Worm (Caenorhabditis elegans) whole organism, late embryonic: Measurements from ENCODE around the gene col-106.

Source experiments
- elt-2 ChIP-seq: sonication (generic microtip); optimal IDR thresholded peaks from 2 replicates; lab custom pipeline; 2016; ENCODE audit warnings: missing genetic modification reagents, missing genetic modification characterization, missing compliant biosample characterization
- eyg-1 ChIP-seq: sonication (generic microtip); optimal IDR thresholded peaks from 2 replicates; lab custom pipeline; 2016; ENCODE audit warnings: missing genotype, missing genetic modification characterization, missing compliant biosample characterization
- pqm-1 ChIP-seq: sonication (generic microtip); optimal IDR thresholded peaks from 2 replicates; lab custom pipeline; 2016; ENCODE audit warnings: missing genetic modification characterization, missing compliant biosample characterization
- sox-4 ChIP-seq: sonication (generic microtip); optimal IDR thresholded peaks from 2 replicates; lab custom pipeline; 2017; ENCODE audit warnings: mild to moderate bottlenecking, missing genetic modification characterization, inconsistent platforms, missing compliant biosample characterization

- TF ChIP-seq eyg-1 (tag; lab: Kevin White, UChicago) (no peak), elt-2 (tag; lab: Kevin White, UChicago) (no peak), pqm-1 (no peak), sox-4 (no peak)
These were observed 23.0 kb downstream of the col-106 start for ce11 chrIV:1437625-1438024.
